Worm (Caenorhabditis elegans): ENCODE data around the gene nhr-180.

The nhr-180 gene

DNA sequence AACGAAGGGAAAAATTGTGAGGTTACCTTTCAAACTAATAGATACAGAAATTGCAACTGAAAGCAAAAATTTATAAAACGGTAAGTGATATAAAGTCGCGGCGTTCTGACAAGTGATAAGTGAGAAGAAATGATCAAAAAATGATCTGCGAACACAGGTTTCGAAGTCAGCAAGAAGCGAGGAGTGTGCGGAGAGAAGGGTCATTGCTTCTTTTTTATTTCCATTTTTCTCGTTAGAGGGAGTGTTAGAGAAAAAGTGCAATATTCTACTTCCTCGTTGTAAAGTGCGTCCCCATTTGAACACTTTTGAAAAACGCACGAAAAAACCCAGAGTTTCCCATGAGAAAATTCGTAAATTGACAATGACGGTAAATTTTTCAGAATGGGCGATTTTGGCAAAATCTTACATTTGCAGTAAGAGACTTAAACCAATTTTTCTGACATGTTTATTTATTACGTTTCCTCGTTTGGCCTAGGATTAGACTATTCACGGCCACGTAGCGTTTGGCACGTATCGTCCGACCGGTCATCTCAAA lies 9.3 kb upstream of the nhr-180 start, which contains the start of the genes fbxa-72 and srx-21 (continued):
- no peak for TF ChIP-seq egl-27 (tag; optimal IDR thresholded peaks at IDR 0.05)
- no peak for TF ChIP-seq lir-3 (tag; optimal IDR thresholded peaks at IDR 0.05)
- TF ChIP-seq hif-1 (tag; optimal IDR thresholded peaks at IDR 0.05): peak in 1 of 2 experiments; percentile 57
- TF ChIP-seq nhr-48 (tag; optimal IDR thresholded peaks at IDR 0.05): no peak
- no peak for TF ChIP-seq hmg-1.1 (GFP tag; IDR thresholded peaks at IDR 0.05)
- no peak for TF ChIP-seq Y75B8A.6 (GFP tag; IDR thresholded peaks at IDR 0.05)
- no peak for TF ChIP-seq T26A8.4 (GFP tag; IDR thresholded peaks at IDR 0.05)

- TF ChIP-seq daf-8 (GFP tag; IDR thresholded peaks at IDR 0.05) (no peak), nhr-11 (tag; optimal IDR thresholded peaks at IDR 0.05) (no peak), attf-4 (tag; optimal IDR thresholded peaks at IDR 0.05) (no peak)
Measured at ce11 chrV:676090-676489, 8.8 kb upstream of the nhr-180 start.

DNA sequence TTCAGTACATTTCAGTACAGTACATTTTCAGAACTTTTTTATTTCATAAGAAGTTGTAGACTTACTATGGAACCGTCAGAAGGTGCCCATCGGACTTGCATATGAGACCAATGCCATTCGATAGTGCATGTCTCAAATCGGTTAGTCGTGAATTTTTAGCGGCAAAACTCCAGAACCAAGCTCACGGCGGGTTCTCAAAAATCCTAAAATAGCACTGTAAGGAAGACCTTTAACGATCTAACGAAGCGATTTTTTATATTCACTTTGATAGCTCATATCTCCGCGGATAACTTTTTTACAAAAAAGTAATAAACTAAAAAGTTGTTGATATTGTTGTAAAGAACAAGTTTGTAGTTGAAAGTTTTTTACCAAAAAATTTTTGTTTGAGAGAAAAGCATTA lies 6.9 kb upstream of the nhr-180 start, which contains the start of gene sru-25:
TSS of gene sru-25 (minus strand) at position 101 of the 400 bp plus-strand sequence.
- no peak for TF ChIP-seq lsy-2 (tag; optimal IDR thresholded peaks at IDR 0.05)

DNA sequence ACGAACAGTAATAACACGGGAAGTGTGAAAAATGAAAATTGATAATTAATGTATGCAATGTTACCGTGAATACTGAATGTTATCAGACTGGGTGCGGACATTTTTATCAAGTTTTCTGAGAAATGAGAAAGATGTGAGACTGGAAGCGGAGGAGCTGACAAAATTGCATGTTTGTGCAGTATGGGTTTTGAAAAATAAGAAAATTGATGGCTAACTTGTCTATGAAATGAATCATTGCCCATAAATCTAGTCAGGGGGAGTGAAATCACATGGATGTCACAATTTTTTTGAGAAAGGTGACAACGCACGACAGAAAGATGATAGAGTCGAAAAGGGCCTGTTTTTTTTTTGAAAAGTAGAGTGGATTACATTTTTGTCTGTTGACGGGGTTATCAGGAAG lies 4.0 kb upstream of the nhr-180 start, which contains the start of gene sru-24:
TSS of gene sru-24 (minus strand) at position 101 of the 400 bp plus-strand sequence.
- no peak for TF ChIP-seq F49E8.2 (tag; optimal IDR thresholded peaks at IDR 0.05; ENCODE audit: borderline replicate concordance)
- TF ChIP-seq ZK337.2 (GFP tag; IDR thresholded peaks at IDR 0.05): no peak
- TF ChIP-seq dve-1 (tag; optimal IDR thresholded peaks at IDR 0.05; ENCODE audit: insufficient read depth): no peak
- TF ChIP-seq lin-29 (GFP tag; IDR thresholded peaks at IDR 0.05): no peak
- no peak for TF ChIP-seq fkh-10 (GFP tag; optimal IDR thresholded peaks at IDR 0.05)
- no peak for TF ChIP-seq hif-1 (tag; optimal IDR thresholded peaks at IDR 0.05)
- TF ChIP-seq lin-13 (GFP tag; optimal IDR thresholded peaks at IDR 0.05): no peak
- TF ChIP-seq Y5F2A.4 (GFP tag; optimal IDR thresholded peaks at IDR 0.05): no peak
- TF ChIP-seq ceh-32 (tag; optimal IDR thresholded peaks at IDR 0.05; ENCODE audit: poor library complexity): no peak
- no peak for TF ChIP-seq daf-8 (GFP tag; IDR thresholded peaks at IDR 0.05)
- no peak for TF ChIP-seq ama-1 (optimal IDR thresholded peaks at IDR 0.05)
- TF ChIP-seq lsy-2 (tag; optimal IDR thresholded peaks at IDR 0.05): no peak
- TF ChIP-seq madf-5 (GFP tag; IDR thresholded peaks at IDR 0.05): no peak
- no peak for TF ChIP-seq D1046.2 (GFP tag; IDR thresholded peaks at IDR 0.05)
- TF ChIP-seq lir-3 (tag; optimal IDR thresholded peaks at IDR 0.05): no peak
- no peak for TF ChIP-seq nhr-25 (tag; optimal IDR thresholded peaks at IDR 0.05; ENCODE audit: borderline replicate concordance, insufficient read depth)
- TF ChIP-seq saeg-2 (GFP tag; IDR thresholded peaks at IDR 0.05): no peak
- no peak for TF ChIP-seq mes-2 (tag; optimal IDR thresholded peaks at IDR 0.05; ENCODE audit: poor library complexity, severe bottlenecking)

ce11 chrV:664337-664847 lies 2.9 kb downstream of the nhr-180 start, which contains the start of the genes F31F4.11 and srh-266:
F31F4.11 (minus strand) TSS chrV:664437.
srh-266 (plus strand) TSS chrV:664797.
- TF ChIP-seq nhr-10 (tag; optimal IDR thresholded peaks at IDR 0.05): no peak
- no peak for TF ChIP-seq ZK337.2 (GFP tag; IDR thresholded peaks at IDR 0.05)
- TF ChIP-seq lin-29 (GFP tag; IDR thresholded peaks at IDR 0.05): no peak
- no peak for TF ChIP-seq lin-15B (tag; optimal IDR thresholded peaks at IDR 0.05)
- no peak for TF ChIP-seq snpc-4 (tag; optimal IDR thresholded peaks at IDR 0.05)
- TF ChIP-seq T26A8.4 (GFP tag; IDR thresholded peaks at IDR 0.05): no peak
- no peak for TF ChIP-seq tra-1 (GFP tag; IDR thresholded peaks at IDR 0.05)
- no peak for TF ChIP-seq spr-1 (tag; optimal IDR thresholded peaks at IDR 0.05)
- no peak for TF ChIP-seq mxl-3 (GFP tag; optimal IDR thresholded peaks at IDR 0.05)
- no peak for TF ChIP-seq nhr-48 (tag; optimal IDR thresholded peaks at IDR 0.05)
- TF ChIP-seq egl-27 (tag; optimal IDR thresholded peaks at IDR 0.05): no peak
- TF ChIP-seq madf-9 (GFP tag; conservative IDR thresholded peaks at IDR 0.05): no peak
- TF ChIP-seq jun-1 (tag; optimal IDR thresholded peaks at IDR 0.05): no peak
- TF ChIP-seq zip-11 (GFP tag; IDR thresholded peaks at IDR 0.05): no peak
